Worm (Caenorhabditis elegans): ENCODE results near the gene myo-3.

Gene myo-3

ce11 chrV:12199474-12199873 is 34.7 kb downstream of the myo-3 start:
- TF ChIP-seq ets-7 (tag; optimal IDR thresholded peaks at IDR 0.05) (no peak), hmg-4 (GFP tag; optimal IDR thresholded peaks at IDR 0.05) (no peak), aly-1 (tag; optimal IDR thresholded peaks at IDR 0.05) (no peak)

ce11 chrV:12198545-12198944 is 35.6 kb downstream of the myo-3 start, which contains the start of gene lon-3:
lon-3 (minus strand) TSS chrV:12198645.
- no peak for TF ChIP-seq ceh-36 (tag; optimal IDR thresholded peaks at IDR 0.05)
- no peak for TF ChIP-seq ets-7 (tag; optimal IDR thresholded peaks at IDR 0.05)
- TF ChIP-seq F13C5.2 (tag; optimal IDR thresholded peaks at IDR 0.05): no peak
- no peak for TF ChIP-seq flt-1 (GFP tag; IDR thresholded peaks at IDR 0.05)
- TF ChIP-seq scrt-1 (GFP tag; IDR thresholded peaks at IDR 0.05): no peak
- no peak for TF ChIP-seq hnd-1 (tag; optimal IDR thresholded peaks at IDR 0.05)
- TF ChIP-seq hmbx-1 (tag; optimal IDR thresholded peaks at IDR 0.05): no peak
- no peak for TF ChIP-seq ceh-13 (GFP tag; optimal IDR thresholded peaks at IDR 0.05)
- TF ChIP-seq tbx-11 (GFP tag; IDR thresholded peaks at IDR 0.05): no peak
- no peak for TF ChIP-seq ama-1 (optimal IDR thresholded peaks at IDR 0.05)
- TF ChIP-seq sea-1 (GFP tag; conservative IDR thresholded peaks at IDR 0.05): no peak
- TF ChIP-seq aly-1 (tag; optimal IDR thresholded peaks at IDR 0.05): no peak
- TF ChIP-seq hmg-4 (GFP tag; optimal IDR thresholded peaks at IDR 0.05): no peak
- TF ChIP-seq B0310.2 (tag; optimal IDR thresholded peaks at IDR 0.05): no peak
- TF ChIP-seq tra-4 (tag; optimal IDR thresholded peaks at IDR 0.05): no peak

- TF ChIP-seq ceh-13 (GFP tag; optimal IDR thresholded peaks at IDR 0.05) (no peak), hnd-1 (tag; optimal IDR thresholded peaks at IDR 0.05) (no peak), hmg-4 (GFP tag; optimal IDR thresholded peaks at IDR 0.05) (no peak), aly-1 (tag; optimal IDR thresholded peaks at IDR 0.05) (no peak), ets-7 (tag; optimal IDR thresholded peaks at IDR 0.05) (no peak), F13C5.2 (tag; optimal IDR thresholded peaks at IDR 0.05) (no peak), ama-1 (optimal IDR thresholded peaks at IDR 0.05) (no peak), ceh-36 (tag; optimal IDR thresholded peaks at IDR 0.05) (no peak)
Measured at ce11 chrV:12197748-12198147, 36.4 kb downstream of the myo-3 start.

ce11 chrV:12196659-12197058 is 37.5 kb downstream of the myo-3 start:
- no peak for TF ChIP-seq hnd-1 (tag; optimal IDR thresholded peaks at IDR 0.05)
- TF ChIP-seq hmbx-1 (tag; optimal IDR thresholded peaks at IDR 0.05): no peak
- TF ChIP-seq ama-1 (optimal IDR thresholded peaks at IDR 0.05): no peak
- no peak for TF ChIP-seq ceh-13 (GFP tag; optimal IDR thresholded peaks at IDR 0.05)
- TF ChIP-seq tbx-11 (GFP tag; IDR thresholded peaks at IDR 0.05): no peak
- no peak for TF ChIP-seq sea-1 (GFP tag; conservative IDR thresholded peaks at IDR 0.05)
- TF ChIP-seq ets-7 (tag; optimal IDR thresholded peaks at IDR 0.05): no peak
- no peak for TF ChIP-seq scrt-1 (GFP tag; IDR thresholded peaks at IDR 0.05)
- no peak for TF ChIP-seq pes-1 (GFP tag; IDR thresholded peaks at IDR 0.05)
- TF ChIP-seq tbx-37 (GFP tag; conservative IDR thresholded peaks at IDR 0.05): no peak
- no peak for TF ChIP-seq hmg-4 (GFP tag; optimal IDR thresholded peaks at IDR 0.05)
- TF ChIP-seq flt-1 (GFP tag; IDR thresholded peaks at IDR 0.05): no peak
- no peak for TF ChIP-seq B0310.2 (tag; optimal IDR thresholded peaks at IDR 0.05)
- TF ChIP-seq tra-4 (tag; optimal IDR thresholded peaks at IDR 0.05): no peak
- TF ChIP-seq aly-1 (tag; optimal IDR thresholded peaks at IDR 0.05): no peak
- no peak for TF ChIP-seq F13C5.2 (tag; optimal IDR thresholded peaks at IDR 0.05)
- TF ChIP-seq ceh-36 (tag; optimal IDR thresholded peaks at IDR 0.05): no peak

ce11 chrV:12195845-12196244 is 38.3 kb downstream of the myo-3 start, which contains the start of gene ZK836.3:
ZK836.3 (minus strand) TSS chrV:12195945.
- no peak for TF ChIP-seq ceh-36 (tag; optimal IDR thresholded peaks at IDR 0.05)

ce11 chrV:12194275-12194674 is 39.9 kb downstream of the myo-3 start, which contains the start of gene ogdh-2:
ogdh-2 (plus strand) TSS chrV:12194507.
- no peak for TF ChIP-seq B0310.2 (tag; optimal IDR thresholded peaks at IDR 0.05)
- no peak for TF ChIP-seq pes-1 (GFP tag; IDR thresholded peaks at IDR 0.05)
- no peak for TF ChIP-seq ets-7 (tag; optimal IDR thresholded peaks at IDR 0.05)
- no peak for TF ChIP-seq ceh-13 (GFP tag; optimal IDR thresholded peaks at IDR 0.05)
- no peak for TF ChIP-seq ama-1 (optimal IDR thresholded peaks at IDR 0.05)
- TF ChIP-seq flt-1 (GFP tag; IDR thresholded peaks at IDR 0.05): no peak
- no peak for TF ChIP-seq tbx-11 (GFP tag; IDR thresholded peaks at IDR 0.05)
- TF ChIP-seq scrt-1 (GFP tag; IDR thresholded peaks at IDR 0.05): no peak
- TF ChIP-seq tbx-37 (GFP tag; conservative IDR thresholded peaks at IDR 0.05): no peak
- no peak for TF ChIP-seq sea-1 (GFP tag; conservative IDR thresholded peaks at IDR 0.05)
- TF ChIP-seq tra-4 (tag; optimal IDR thresholded peaks at IDR 0.05): no peak
- no peak for TF ChIP-seq hmg-4 (GFP tag; optimal IDR thresholded peaks at IDR 0.05)
- no peak for TF ChIP-seq F13C5.2 (tag; optimal IDR thresholded peaks at IDR 0.05)
- TF ChIP-seq hmbx-1 (tag; optimal IDR thresholded peaks at IDR 0.05): no peak

- no peak for TF ChIP-seq ets-7 (tag; optimal IDR thresholded peaks at IDR 0.05)
- TF ChIP-seq ceh-13 (GFP tag; optimal IDR thresholded peaks at IDR 0.05): no peak
- no peak for TF ChIP-seq ama-1 (optimal IDR thresholded peaks at IDR 0.05)
- TF ChIP-seq hnd-1 (tag; optimal IDR thresholded peaks at IDR 0.05): no peak
Measured at ce11 chrV:12192129-12192528, 42.0 kb downstream of the myo-3 start, which contains the start of gene rnp-1. rnp-1 (plus strand) TSS chrV:12192273.

- no peak for TF ChIP-seq tbx-11 (GFP tag; IDR thresholded peaks at IDR 0.05)
- peak; percentile 39 for TF ChIP-seq F13C5.2 (tag; optimal IDR thresholded peaks at IDR 0.05)
Measured at ce11 chrV:12190943-12191569, 43.1 kb downstream of the myo-3 start, which contains the start of gene dpy-30. dpy-30 (plus strand) TSS chrV:12191519.

Measured in whole organism, early embryonic.